Fruit fly (Drosophila melanogaster) whole organism, pupa: ENCODE data around the gene pygo.

Source experiments
- CG12605 ChIP-seq: fragments of 200-800 bp; sonication (Bioruptor generic); IDR thresholded peaks from 2 replicates; pipeline ENCODE4 v1.3.6; 2022; ENCODE audit warnings: missing biosample characterization, missing genetic modification characterization
- CG17806 ChIP-seq: fragments of 200-800 bp; sonication (Bioruptor generic); optimal IDR thresholded peaks from 2 replicates; lab custom pipeline; 2018; ENCODE audit warnings: missing biosample characterization, mild to moderate bottlenecking, missing genetic modification characterization, moderate library complexity
- CG4496 ChIP-seq: fragments of 200-800 bp; sonication (Bioruptor generic); IDR thresholded peaks from 3 replicates; pipeline ENCODE4 v1.3.6; 2022; ENCODE audit warnings: missing biosample characterization, missing genetic modification characterization
- CG9948 ChIP-seq: fragments of 200-800 bp; sonication (Bioruptor generic); optimal IDR thresholded peaks from 2 replicates; lab custom pipeline; 2018; ENCODE audit warnings: missing biosample characterization, mild to moderate bottlenecking, missing genetic modification characterization, moderate library complexity
- D1 ChIP-seq: fragments of 200-800 bp; sonication (Bioruptor generic); optimal IDR thresholded peaks from 2 replicates; lab custom pipeline; 2018; ENCODE audit warnings: missing biosample characterization, mild to moderate bottlenecking, missing genetic modification characterization, moderate library complexity
- rn ChIP-seq: fragments of 200-800 bp; sonication (Bioruptor generic); IDR thresholded peaks from 2 replicates; pipeline ENCODE4 v1.3.6; 2022; ENCODE audit warnings: missing biosample characterization, missing genetic modification characterization

DNA sequence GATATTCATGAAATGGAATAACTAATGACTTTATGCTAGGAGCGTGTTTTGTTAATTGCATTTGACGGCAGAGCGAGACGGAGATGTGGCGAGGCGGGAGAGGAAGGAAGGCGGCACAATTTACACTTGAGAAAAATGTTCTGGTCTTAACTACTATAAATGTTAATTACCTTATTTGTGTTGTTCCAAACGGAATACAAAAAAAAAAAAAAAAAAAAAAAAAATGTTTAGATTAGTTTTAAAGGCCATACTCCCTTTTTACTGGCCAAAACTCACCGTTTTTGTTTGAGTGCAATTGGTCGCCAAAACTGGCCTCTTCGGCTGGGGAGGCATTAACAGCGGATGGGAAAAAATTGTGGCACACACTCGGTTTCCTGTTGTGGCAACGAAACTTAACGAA lies 46.7 kb upstream of the pygo start:
- TF ChIP-seq CG17806 (tag; lab: Kevin White, UChicago) (no peak), CG9948 (tag; lab: Kevin White, UChicago) (no peak), rn (GFP tag; lab: Robert Waterston, UW) (no peak), CG12605 (no peak), D1 (no peak), CG4496 (GFP tag; lab: Robert Waterston, UW) (peak; percentile 25; the same call in 1 of the 3 replicates)
